Fruit fly (Drosophila melanogaster) S2 (cell line): ENCODE measurements around the gene CG44385.
"Not testable (repeated sequence)": the region's sequence is repeated elsewhere in the genome, so short reads cannot be mapped to it uniquely, and the experiment has no call there.

Experiments
- CG8478 ChIP-seq: fragments of >200 bp; optimal IDR thresholded peaks from 2 replicates; lab custom pipeline; 2018
- CTCF ChIP-seq, 2 experiments: fragments of >200 bp; optimal IDR thresholded peaks; 2 replicates each; lab custom pipeline; 2018

CG44385 gene

DNA sequence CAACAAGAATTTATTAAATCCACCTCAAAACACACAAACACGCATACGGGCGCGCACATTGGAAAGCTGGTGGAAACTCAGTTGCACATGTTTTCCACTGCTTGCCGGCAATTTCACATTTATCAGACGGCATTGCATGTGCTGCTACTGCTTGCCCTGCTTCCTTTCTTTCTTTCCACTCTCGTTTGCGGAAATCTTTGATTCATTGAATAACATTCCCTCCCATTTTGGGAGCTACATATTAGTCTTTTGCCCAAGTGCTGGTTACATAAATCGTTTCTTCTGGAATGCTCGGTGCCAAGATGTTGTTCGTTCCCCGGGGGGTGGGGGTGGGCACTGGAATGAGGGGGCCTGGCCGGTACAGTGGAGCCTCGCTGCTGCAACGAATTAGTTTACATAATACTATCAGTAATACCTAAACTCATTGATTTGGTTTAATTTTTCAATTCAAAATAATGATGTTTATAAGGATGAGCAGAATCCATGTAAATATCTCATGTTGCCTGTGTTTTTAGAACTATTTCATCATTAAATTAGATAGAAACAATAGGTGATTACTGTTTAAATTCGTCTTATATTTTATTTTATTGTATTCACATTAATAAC is 23.3 kb downstream of the CG44385 start:
- peak; percentile 40 to 49 for TF ChIP-seq CTCF (optimal IDR thresholded peaks at IDR 0.05; lab: Kevin White, UChicago)
- no peak for TF ChIP-seq CG8478 (lab: Kevin White, UChicago)

DNA sequence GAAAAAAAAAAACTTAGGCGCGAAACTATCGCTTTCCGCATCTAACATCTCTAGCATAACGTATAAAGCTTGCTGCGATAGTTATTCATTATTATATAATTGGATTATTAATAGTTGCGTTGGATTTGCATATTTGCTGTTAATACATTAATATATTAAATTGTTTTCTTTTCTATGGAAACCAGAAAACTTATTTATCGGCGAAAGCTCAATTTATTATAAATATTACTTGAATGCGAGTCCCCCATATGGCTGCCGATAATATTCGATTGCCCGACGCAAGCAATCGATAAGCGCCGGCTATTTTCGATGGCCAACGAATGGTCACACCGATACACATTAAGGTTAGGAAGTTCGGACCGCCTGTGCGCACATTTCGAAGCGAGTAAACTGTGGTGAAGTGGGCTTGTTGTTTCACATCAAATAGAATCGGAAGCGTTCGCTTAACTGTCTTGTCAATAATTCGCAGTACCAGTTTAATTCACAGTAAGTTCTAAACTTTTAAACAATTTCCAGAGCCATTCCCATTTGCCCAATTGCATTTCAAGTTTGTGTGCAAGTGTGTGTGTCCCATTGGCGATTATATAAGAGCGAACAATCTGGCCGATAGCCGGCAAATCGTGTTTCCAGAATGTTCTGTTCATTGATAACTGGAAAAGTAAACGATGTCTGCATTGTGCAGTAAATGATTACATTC is 23.9 kb downstream of the CG44385 start, which contains the start of gene Hsp60A:
Gene Hsp60A, plus strand, starts transcription at position 335 of the 697 bp plus-strand sequence.
- TF ChIP-seq CTCF (optimal IDR thresholded peaks at IDR 0.05; lab: Kevin White, UChicago) (no peak), CG8478 (lab: Kevin White, UChicago) (no peak)

DNA sequence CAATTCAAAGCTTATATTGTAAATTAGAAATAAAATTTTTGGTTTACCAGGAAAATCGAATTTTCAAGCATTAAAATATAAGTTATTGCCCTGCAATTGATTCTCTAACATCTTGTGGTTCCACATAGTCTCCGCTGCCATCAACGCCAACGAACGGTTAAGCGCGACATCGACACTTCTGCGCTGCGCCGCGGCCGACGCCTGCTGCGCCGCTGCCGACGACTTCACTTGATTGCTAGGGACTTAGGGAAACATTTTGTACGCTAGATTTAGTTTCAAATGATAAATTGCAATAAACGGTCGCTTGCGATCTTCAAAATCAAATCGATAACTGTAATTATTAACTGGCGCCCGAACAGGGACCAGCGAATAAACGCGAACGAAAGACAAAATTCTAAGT is 36.2 kb downstream of the CG44385 start, which contains the start of gene CG42249:
Gene CG42249, plus strand, starts transcription at position 301 of the 400 bp plus-strand sequence.
- not testable (repeated sequence) for TF ChIP-seq CTCF (optimal IDR thresholded peaks at IDR 0.05; lab: Kevin White, UChicago); CG8478 (lab: Kevin White, UChicago)

DNA sequence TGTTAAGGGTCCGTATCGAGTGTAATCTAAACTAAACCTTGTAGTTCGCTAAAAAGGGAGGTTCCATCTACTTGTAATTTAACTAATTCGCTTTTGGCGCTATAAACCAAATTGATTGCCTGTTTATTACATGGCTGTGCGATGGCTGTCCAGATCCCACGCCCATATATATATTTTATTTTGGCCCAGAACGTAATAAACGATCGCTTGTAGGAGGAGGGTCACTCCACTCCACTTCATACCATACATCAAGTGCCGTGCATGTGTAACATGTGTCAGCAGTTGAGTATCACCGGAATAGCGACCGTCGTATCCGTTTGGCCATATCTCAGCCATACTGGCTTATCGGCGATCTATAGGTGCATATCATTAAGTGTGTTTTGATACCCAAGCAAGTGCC is 36.9 kb downstream of the CG44385 start:
- TF ChIP-seq CG8478 (lab: Kevin White, UChicago) (no peak), CTCF (optimal IDR thresholded peaks at IDR 0.05; lab: Kevin White, UChicago) (no peak)

DNA sequence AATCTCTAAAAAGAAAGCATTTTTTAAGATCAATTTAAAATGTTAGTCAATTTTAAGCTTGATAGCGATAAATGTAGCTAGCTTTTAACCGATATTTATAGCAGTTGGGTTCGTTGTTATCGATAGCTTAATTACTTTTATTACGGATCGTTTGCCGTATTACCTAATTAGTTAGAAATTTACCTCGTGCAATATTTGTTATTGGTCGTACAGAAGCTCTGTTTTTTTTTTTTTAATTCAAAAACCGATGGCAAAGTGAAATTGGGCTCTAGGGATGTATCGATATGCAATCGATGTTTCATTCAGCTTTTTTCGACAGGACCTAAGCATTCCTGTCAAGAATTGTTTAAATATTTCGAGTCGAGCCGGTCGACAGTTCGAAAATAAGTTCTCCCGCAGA is 40.0 kb downstream of the CG44385 start, which contains the start of gene CG2061:
Gene CG2061, plus strand, starts transcription at position 292 of the 400 bp plus-strand sequence.
- TF ChIP-seq CG8478 (lab: Kevin White, UChicago) (no peak), CTCF (optimal IDR thresholded peaks at IDR 0.05; lab: Kevin White, UChicago) (no peak)

DNA sequence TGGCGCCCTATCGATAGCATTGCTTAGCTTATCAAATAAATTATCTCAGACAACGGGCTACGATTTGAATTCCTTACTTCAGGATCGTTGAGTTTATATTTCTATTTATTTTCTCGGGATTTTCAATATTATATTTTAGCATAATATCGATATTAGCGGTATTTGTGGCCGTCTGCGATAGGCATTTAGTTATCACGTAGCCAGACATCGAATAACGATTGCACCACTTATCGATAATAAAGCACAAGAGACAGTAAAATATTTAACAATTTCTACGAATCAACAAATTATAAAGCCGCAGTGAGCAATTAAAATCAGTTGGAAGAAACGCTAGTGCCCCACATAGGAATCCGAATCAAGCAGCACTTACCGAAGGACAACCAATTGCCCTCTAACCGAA is 42.1 kb downstream of the CG44385 start, which contains the start of gene CG2076:
Gene CG2076, plus strand, starts transcription at position 50 of the 400 bp plus-strand sequence.
- TF ChIP-seq CG8478 (lab: Kevin White, UChicago) = no peak
- TF ChIP-seq CTCF (optimal IDR thresholded peaks at IDR 0.05; lab: Kevin White, UChicago) = no peak

DNA sequence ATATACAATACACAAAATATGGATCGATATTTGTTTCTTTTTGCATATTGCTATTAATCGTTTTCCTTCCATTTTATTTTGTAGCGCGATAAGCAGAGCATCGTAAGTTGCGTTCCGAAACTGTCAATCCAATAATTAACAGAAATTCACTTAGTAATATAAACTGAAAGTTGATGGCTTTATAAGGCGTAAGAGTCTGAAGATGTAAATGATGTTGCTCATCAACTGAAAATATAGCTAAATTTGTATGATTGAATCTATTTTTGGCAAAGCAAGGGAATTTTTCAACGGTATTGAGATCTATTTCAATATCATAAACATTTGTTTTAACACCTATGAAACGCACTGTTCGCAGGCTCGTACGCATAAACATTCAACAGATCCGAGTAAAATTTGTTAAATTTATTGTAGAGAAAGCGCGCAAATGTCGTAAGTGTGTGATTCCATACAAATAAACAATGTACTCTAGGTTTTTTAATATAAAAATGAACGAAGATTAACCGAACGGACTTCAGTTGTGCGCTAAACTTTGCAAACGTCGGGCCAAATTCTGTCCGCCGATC is 43.4 kb downstream of the CG44385 start, which contains the start of gene Vago:
Gene Vago, plus strand, starts transcription at position 513 of the 563 bp plus-strand sequence.
- TF ChIP-seq CTCF (optimal IDR thresholded peaks at IDR 0.05; lab: Kevin White, UChicago) (no peak), CG8478 (lab: Kevin White, UChicago) (no peak)

DNA sequence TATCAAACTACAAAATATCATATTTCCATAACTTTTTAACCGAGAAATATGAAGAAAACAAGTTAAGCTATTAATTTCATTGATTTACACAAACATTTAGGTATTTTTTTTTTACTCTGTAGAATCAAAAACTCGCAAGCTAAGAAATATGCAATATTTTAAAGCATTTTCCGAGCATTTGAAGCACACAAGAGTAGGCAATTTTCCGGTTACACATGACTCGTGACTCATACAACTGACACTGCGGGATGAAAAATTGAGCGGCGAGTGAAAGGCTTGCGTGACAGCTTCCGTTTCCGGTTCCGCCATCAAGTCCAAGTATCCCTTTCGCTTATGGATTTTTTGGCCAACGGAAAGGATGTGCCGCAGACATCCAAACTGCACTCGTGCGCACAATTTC is 44.8 kb downstream of the CG44385 start:
- TF ChIP-seq CTCF (optimal IDR thresholded peaks at IDR 0.05; lab: Kevin White, UChicago) = no peak
- no peak for TF ChIP-seq CG8478 (lab: Kevin White, UChicago)

DNA sequence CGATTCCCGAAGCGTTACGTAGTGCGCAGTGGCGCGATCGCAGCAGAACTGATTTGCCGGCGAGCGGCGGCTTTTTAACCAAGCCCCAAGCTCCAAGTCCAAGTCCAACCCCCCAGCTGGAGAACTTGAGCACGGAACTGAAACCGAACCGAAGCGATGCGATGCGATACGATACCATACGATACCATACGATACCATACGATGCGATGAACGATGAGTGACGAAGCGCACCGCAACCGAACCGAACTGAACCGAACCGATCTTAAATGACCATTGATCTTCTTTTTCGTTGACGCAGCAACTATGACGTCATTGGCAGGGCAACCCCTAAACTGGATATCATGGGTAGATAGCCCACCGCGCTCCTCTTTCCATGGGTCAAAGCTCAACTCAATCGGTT is 46.0 kb downstream of the CG44385 start, which contains the start of gene sev:
Gene sev, minus strand, starts transcription at position 50 of the 400 bp plus-strand sequence.
- TF ChIP-seq CTCF (optimal IDR thresholded peaks at IDR 0.05; lab: Kevin White, UChicago) = no peak
- TF ChIP-seq CG8478 (lab: Kevin White, UChicago) = no peak

DNA sequence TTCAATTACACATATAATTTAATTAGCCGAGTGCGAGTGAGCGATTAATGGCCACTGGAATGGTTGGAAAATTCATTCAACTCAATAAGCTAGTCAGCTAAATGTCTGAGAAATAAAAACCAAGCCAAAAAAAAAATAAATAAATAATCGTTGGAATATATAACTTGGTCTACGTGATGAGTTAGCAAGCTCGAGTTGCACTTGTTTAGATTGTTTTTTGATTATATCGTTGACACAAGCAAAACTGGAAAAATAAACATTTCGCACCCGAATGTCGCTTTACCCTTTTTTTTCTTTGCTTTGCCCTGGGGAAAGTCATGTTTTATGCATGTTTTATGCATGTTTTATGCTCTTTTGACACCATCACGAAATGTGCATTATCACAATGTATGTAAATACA is 49.2 kb downstream of the CG44385 start:
- no peak for TF ChIP-seq CG8478 (lab: Kevin White, UChicago)
- TF ChIP-seq CTCF (optimal IDR thresholded peaks at IDR 0.05; lab: Kevin White, UChicago) = no peak

DNA sequence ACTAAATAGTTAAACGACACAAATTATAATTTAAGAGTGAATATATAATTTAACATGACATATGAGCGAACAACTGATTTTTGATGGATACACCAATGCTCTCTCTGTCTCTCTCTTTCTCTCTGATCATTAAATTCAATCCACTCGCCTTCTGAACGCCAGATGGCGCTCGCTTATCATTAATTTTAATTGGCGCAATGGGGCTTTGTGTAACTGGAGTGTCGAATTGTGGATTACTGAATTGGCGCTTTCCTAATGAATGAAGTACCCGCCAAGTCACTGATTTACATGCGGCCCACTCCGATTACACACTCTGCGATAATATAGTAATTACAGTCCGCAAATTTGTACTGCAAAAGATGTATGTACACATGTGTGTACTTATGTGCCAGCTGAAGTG is 50.4 kb downstream of the CG44385 start:
- TF ChIP-seq CG8478 (lab: Kevin White, UChicago) = no peak
- peak; percentile 75 to 77 for TF ChIP-seq CTCF (optimal IDR thresholded peaks at IDR 0.05; lab: Kevin White, UChicago)
